Fruit fly (Drosophila melanogaster) whole organism, wandering third instar larva: ENCODE data around the gene fru.

Experiments used
- Abd-B ChIP-seq: fragments of >200 bp; optimal IDR thresholded peaks from 2 replicates; lab custom pipeline; 2017; ENCODE audit warnings: missing biosample characterization, missing genetic modification characterization
- CG32264 ChIP-seq: fragments of 200-800 bp; sonication (Bioruptor generic); optimal IDR thresholded peaks from 2 replicates; lab custom pipeline; 2016; ENCODE audit warnings: missing biosample characterization, missing genetic modification characterization
- CG9705 ChIP-seq: fragments of 200-800 bp; sonication (Bioruptor generic); optimal IDR thresholded peaks from 2 replicates; lab custom pipeline; 2018; ENCODE audit warnings: missing biosample characterization, mild to moderate bottlenecking, missing genetic modification characterization
- CrebA ChIP-seq: fragments of 200-800 bp; sonication (Bioruptor generic); optimal IDR thresholded peaks from 2 replicates; lab custom pipeline; 2016; ENCODE audit warnings: missing biosample characterization, mild to moderate bottlenecking, missing genetic modification characterization, borderline replicate concordance
- Dfd ChIP-seq: fragments of >200 bp; optimal IDR thresholded peaks from 2 replicates; lab custom pipeline; 2017; ENCODE audit warnings: missing biosample characterization, missing genetic modification characterization
- Dif ChIP-seq: fragments of 200-275, 200-300 bp; sonication (Bioruptor generic); optimal IDR thresholded peaks from 2 replicates; lab custom pipeline; 2018; ENCODE audit warnings: missing biosample characterization, missing genetic modification characterization; ENCODE audit not compliant: partially characterized antibody
- GATAd ChIP-seq: sonication (Bioruptor generic); optimal IDR thresholded peaks from 2 replicates; lab custom pipeline; 2016; ENCODE audit warnings: missing biosample characterization, missing genetic modification characterization
- HLH106 ChIP-seq: fragments of 200-800 bp; optimal IDR thresholded peaks from 3 replicates; lab custom pipeline; 2019; ENCODE audit warnings: missing biosample characterization, mild to moderate bottlenecking, missing genetic modification characterization, moderate library complexity
- Hnf4 ChIP-seq: fragments of 200-800 bp; sonication (Bioruptor generic); optimal IDR thresholded peaks from 2 replicates; lab custom pipeline; 2016; ENCODE audit warnings: missing biosample characterization, mild to moderate bottlenecking, missing genetic modification characterization
- Hr78 ChIP-seq: fragments of >200 bp; optimal IDR thresholded peaks from 2 replicates; lab custom pipeline; 2017; ENCODE audit warnings: missing biosample characterization, missing genetic modification characterization
- Hr83 ChIP-seq: fragments of 200-300 bp; sonication (Bioruptor generic); optimal IDR thresholded peaks from 2 replicates; lab custom pipeline; 2016; ENCODE audit warnings: missing biosample characterization, mild to moderate bottlenecking, missing genetic modification characterization, moderate library complexity; ENCODE audit not compliant: poor library complexity, severe bottlenecking
- Jra ChIP-seq: sonication (Bioruptor generic); optimal IDR thresholded peaks from 2 replicates; lab custom pipeline; 2016; ENCODE audit warnings: missing biosample characterization, missing genetic modification characterization
- Mio ChIP-seq: sonication (Bioruptor generic); optimal IDR thresholded peaks from 2 replicates; lab custom pipeline; 2016; ENCODE audit warnings: missing biosample characterization, missing genetic modification characterization
- Myc ChIP-seq: fragments of >200 bp; optimal IDR thresholded peaks from 2 replicates; lab custom pipeline; 2017
- N ChIP-seq: fragments of >200 bp; optimal IDR thresholded peaks from 2 replicates; lab custom pipeline; 2018; ENCODE audit warnings: missing biosample characterization, missing external identifiers, missing genetic modification characterization
- OdsH ChIP-seq: fragments of 200-800 bp; sonication (Bioruptor generic); optimal IDR thresholded peaks from 2 replicates; lab custom pipeline; 2016; ENCODE audit warnings: missing biosample characterization, mild to moderate bottlenecking, missing genetic modification characterization
- Rel ChIP-seq, 2 experiments: fragments of 200-800 bp; sonication (Bioruptor generic) in 1 of 2; optimal IDR thresholded peaks; 2 replicates in 1 of 2; 3 replicates in 1 of 2; lab custom pipeline; 2016 to 2019; ENCODE audit warnings: mild to moderate bottlenecking in 2 of 2, missing biosample characterization in 2 of 2, missing genetic modification characterization in 2 of 2, moderate library complexity in 1 of 2
- Sp1 ChIP-seq: fragments of 200-800 bp; sonication (Bioruptor generic); optimal IDR thresholded peaks from 3 replicates; lab custom pipeline; 2019; ENCODE audit warnings: missing biosample characterization, mild to moderate bottlenecking, missing genetic modification characterization, moderate library complexity
- Vsx2 ChIP-seq: fragments of 200-300, 225-300 bp; sonication (Bioruptor generic); optimal IDR thresholded peaks from 2 replicates; lab custom pipeline; 2018; ENCODE audit warnings: missing biosample characterization, missing genetic modification characterization; ENCODE audit not compliant: partially characterized antibody
- br ChIP-seq: fragments of 200-800 bp; sonication (Bioruptor generic); optimal IDR thresholded peaks from 2 replicates; lab custom pipeline; 2016; ENCODE audit warnings: missing biosample characterization, missing genetic modification characterization
- brk ChIP-seq: fragments of 200-800 bp; sonication (Bioruptor generic); optimal IDR thresholded peaks from 2 replicates; lab custom pipeline; 2016; ENCODE audit warnings: missing biosample characterization, mild to moderate bottlenecking, missing genetic modification characterization
- dl ChIP-seq, 2 experiments: fragments of 175-275, 200-275 bp in 1 of 2; fragments of 200-275 bp in 1 of 2; sonication (Bioruptor generic); optimal IDR thresholded peaks; lab custom pipeline; 2018; ENCODE audit warnings: mild to moderate bottlenecking in 2 of 2, missing biosample characterization in 2 of 2, missing genetic modification characterization in 2 of 2, moderate library complexity in 2 of 2; ENCODE audit not compliant: partially characterized antibody in 2 of 2, insufficient read depth in 1 of 2
- dmrt93B ChIP-seq: fragments of 200-800 bp; sonication (Bioruptor generic); optimal IDR thresholded peaks from 2 replicates; lab custom pipeline; 2018; ENCODE audit warnings: missing biosample characterization, mild to moderate bottlenecking, missing genetic modification characterization
- dsf ChIP-seq: sonication (Bioruptor generic); optimal IDR thresholded peaks from 2 replicates; lab custom pipeline; 2016; ENCODE audit warnings: missing biosample characterization, missing genetic modification characterization, borderline replicate concordance
- ey ChIP-seq: fragments of 200-800 bp; sonication (Bioruptor generic); optimal IDR thresholded peaks from 2 replicates; lab custom pipeline; 2016; ENCODE audit warnings: missing biosample characterization, missing genetic modification characterization
- foxo ChIP-seq, 2 experiments: fragments of 200-800 bp; sonication (Bioruptor generic); optimal IDR thresholded peaks; 2 replicates in 1 of 2; 3 replicates in 1 of 2; lab custom pipeline; 2016 to 2017; ENCODE audit warnings: missing biosample characterization in 2 of 2, missing genetic modification characterization in 2 of 2
- fru ChIP-seq: fragments of 200-800 bp; sonication (Bioruptor generic); optimal IDR thresholded peaks from 3 replicates; lab custom pipeline; 2016; ENCODE audit warnings: missing biosample characterization, mild to moderate bottlenecking, missing genetic modification characterization
- h ChIP-seq: fragments of 200-800 bp; sonication (Bioruptor generic); optimal IDR thresholded peaks from 3 replicates; lab custom pipeline; 2016; ENCODE audit warnings: missing biosample characterization, mild to moderate bottlenecking, missing genetic modification characterization
- jim ChIP-seq: fragments of 175-275, 200-325 bp; sonication (Bioruptor generic); optimal IDR thresholded peaks from 2 replicates; lab custom pipeline; 2016; ENCODE audit warnings: missing biosample characterization, mild to moderate bottlenecking, missing genetic modification characterization
- lola ChIP-seq: fragments of >200 bp; optimal IDR thresholded peaks from 2 replicates; lab custom pipeline; 2017; ENCODE audit warnings: missing biosample characterization, missing genetic modification characterization
- pan ChIP-seq: fragments of >200 bp; optimal IDR thresholded peaks from 2 replicates; lab custom pipeline; 2017
- psq ChIP-seq: fragments of 200-800 bp; sonication (Bioruptor generic); optimal IDR thresholded peaks from 3 replicates; lab custom pipeline; 2017; ENCODE audit warnings: missing biosample characterization, mild to moderate bottlenecking, missing genetic modification characterization, moderate library complexity
- rgr ChIP-seq: fragments of 200-800 bp; sonication (Bioruptor generic); optimal IDR thresholded peaks from 3 replicates; lab custom pipeline; 2016; ENCODE audit warnings: missing biosample characterization, mild to moderate bottlenecking, missing genetic modification characterization
- sage ChIP-seq: fragments of 200-800 bp; sonication (Bioruptor generic); optimal IDR thresholded peaks from 2 replicates; lab custom pipeline; 2016; ENCODE audit warnings: missing biosample characterization, mild to moderate bottlenecking, missing genetic modification characterization
- sv ChIP-seq: fragments of 200-800 bp; sonication (Bioruptor generic); optimal IDR thresholded peaks from 3 replicates; lab custom pipeline; 2016; ENCODE audit warnings: missing biosample characterization, missing genetic modification characterization
- tai ChIP-seq: sonication (Bioruptor generic); optimal IDR thresholded peaks from 2 replicates; lab custom pipeline; 2016; ENCODE audit warnings: missing biosample characterization, missing genetic modification characterization
- usp ChIP-seq: fragments of >200 bp; optimal IDR thresholded peaks from 2 replicates; lab custom pipeline; 2017; ENCODE audit warnings: missing biosample characterization, missing genetic modification characterization
- woc ChIP-seq: sonication (Bioruptor generic); optimal IDR thresholded peaks from 2 replicates; lab custom pipeline; 2016; ENCODE audit warnings: missing biosample characterization, mild to moderate bottlenecking, missing genetic modification characterization

Gene fru

DNA sequence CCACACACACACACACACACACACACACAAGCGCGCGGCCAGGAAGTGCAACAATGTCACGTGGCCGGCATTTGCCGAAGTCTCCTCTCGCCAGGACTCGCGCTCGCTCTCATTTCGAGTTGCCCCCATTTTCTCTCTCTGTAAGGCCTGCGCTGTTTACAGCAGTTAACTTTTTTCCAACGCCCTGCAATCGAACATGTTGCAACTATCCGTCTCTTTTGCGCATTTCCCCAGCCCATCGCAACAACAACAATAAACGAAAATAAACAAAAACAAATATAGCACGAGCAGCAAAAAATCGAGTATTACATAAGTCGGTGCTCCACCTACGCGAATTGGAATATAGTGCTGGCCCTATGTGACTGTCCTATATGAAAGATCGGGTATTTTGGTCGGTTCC is 1.6 kb upstream of the fru start:
- no peak for TF ChIP-seq Hr78 (GFP tag; lab: Kevin White, UChicago)
- TF ChIP-seq Vsx2: no peak
- TF ChIP-seq Dfd: peak; percentile 41
- no peak for TF ChIP-seq Abd-B (GFP tag; lab: Kevin White, UChicago)

- TF ChIP-seq Hr83 (GFP tag; lab: Kevin White, UChicago) (no peak), Hr78 (GFP tag; lab: Kevin White, UChicago) (no peak), OdsH (GFP tag; lab: Kevin White, UChicago) (no peak)
- TF ChIP-seq, all 38 proteins: peak for 0
Measured at dm6 chr3R:18546159-18546558, 773 bp upstream of the fru start.

DNA sequence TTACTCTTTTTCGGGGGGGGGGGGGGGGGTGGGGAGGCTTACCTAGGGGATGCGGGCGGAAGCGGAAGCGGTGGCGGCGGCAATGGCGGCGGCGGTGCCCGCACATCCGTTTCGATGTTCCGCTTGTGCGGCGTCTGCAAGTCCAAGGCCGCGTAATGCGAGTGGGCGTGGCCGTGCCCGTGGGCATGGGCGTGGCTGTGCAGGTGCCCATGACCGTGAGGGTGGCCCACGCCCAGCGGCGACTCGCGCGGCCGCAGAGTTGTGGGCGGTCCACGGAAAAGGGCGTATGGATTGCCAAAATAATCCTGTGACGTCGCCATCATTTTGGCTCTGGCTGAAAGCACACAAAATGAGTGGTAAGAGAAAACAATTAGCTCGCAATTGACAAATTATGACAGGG is 30.4 kb downstream of the fru start:
- TF ChIP-seq Dif (GFP tag; lab: Kevin White, UChicago) (no peak), rgr (GFP tag; lab: Kevin White, UChicago) (no peak), sv (GFP tag; lab: Kevin White, UChicago) (no peak), Rel (GFP tag; optimal IDR thresholded peaks at IDR 0.05; lab: Kevin White, UChicago) (no peak), Rel (tag; optimal IDR thresholded peaks at IDR 0.05; lab: Kevin White, UChicago) (no peak), tai (no peak), Mio (GFP tag; lab: Kevin White, UChicago) (no peak), HLH106 (tag; lab: Kevin White, UChicago) (no peak), Abd-B (GFP tag; lab: Kevin White, UChicago) (no peak), GATAd (GFP tag; lab: Kevin White, UChicago) (no peak), psq (GFP tag; lab: Kevin White, UChicago) (no peak), Dfd (no peak), Hr78 (GFP tag; lab: Kevin White, UChicago) (no peak), h (GFP tag; lab: Kevin White, UChicago) (no peak), woc (GFP tag; lab: Kevin White, UChicago) (no peak), sage (GFP tag; lab: Kevin White, UChicago) (no peak), pan (lab: Kevin White, UChicago) (no peak), dl (GFP tag; optimal IDR thresholded peaks at IDR 0.05; lab: Kevin White, UChicago; ENCODE audit: insufficient read depth in 1 of 2, partially characterized antibody in 2 of 2) (no peak), CrebA (no peak), N (no peak), foxo (GFP tag; optimal IDR thresholded peaks at IDR 0.05; lab: Kevin White, UChicago) (no peak)

DNA sequence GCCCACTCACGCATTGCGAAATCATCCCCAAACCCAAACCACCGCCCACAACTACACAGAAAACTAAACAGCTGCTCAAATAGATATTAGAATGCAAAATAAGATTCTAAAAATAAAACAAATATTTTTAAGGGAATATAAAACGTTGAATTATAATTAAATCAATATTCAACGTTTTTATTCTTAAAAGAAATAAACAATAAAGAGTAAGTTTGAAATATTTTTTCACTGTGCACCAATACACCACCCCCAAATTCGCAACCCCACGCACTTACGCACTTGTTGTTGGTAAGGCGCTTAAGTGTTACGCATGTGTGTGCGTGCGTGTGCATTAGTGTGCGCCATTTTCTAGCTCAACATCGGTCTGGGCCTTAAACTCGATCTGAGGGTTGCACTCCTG is 37.0 kb downstream of the fru start:
- no peak for TF ChIP-seq HLH106 (tag; lab: Kevin White, UChicago)
- peak; percentile 16 for TF ChIP-seq sv (GFP tag; lab: Kevin White, UChicago)
- no peak for TF ChIP-seq rgr (GFP tag; lab: Kevin White, UChicago)
- TF ChIP-seq N: no peak
- TF ChIP-seq, all 38 proteins: peak for 1

DNA sequence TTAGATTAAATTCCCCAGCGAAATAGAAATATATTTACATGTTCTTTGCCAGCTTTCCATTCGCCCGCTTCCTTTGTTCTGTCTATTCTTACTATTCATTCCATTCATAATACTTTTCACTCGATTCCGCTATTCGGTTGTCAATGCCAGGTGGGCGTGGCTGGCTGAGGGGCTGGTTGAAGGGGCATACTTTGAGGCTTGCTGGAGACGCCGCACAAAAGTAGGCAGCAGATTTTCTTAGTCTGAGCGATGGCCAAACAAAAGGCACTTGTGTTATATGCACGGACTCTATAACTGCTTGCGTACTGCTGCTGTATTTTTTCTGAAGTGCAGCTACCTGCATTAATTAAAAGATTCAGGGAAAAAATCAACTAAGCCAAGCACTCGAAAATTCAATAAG is 37.7 kb downstream of the fru start:
- TF ChIP-seq Hr78 (GFP tag; lab: Kevin White, UChicago): no peak
- no peak for TF ChIP-seq jim (GFP tag; lab: Kevin White, UChicago)
- TF ChIP-seq HLH106 (tag; lab: Kevin White, UChicago): no peak
- TF ChIP-seq CrebA: no peak
- TF ChIP-seq dl (GFP tag; optimal IDR thresholded peaks at IDR 0.05; lab: Kevin White, UChicago; ENCODE audit: insufficient read depth in 1 of 2, partially characterized antibody in 2 of 2): peak in 1 of 2 experiments; percentile 17
- no peak for TF ChIP-seq brk (GFP tag; lab: Kevin White, UChicago)
- TF ChIP-seq Myc: peak; percentile 79
- TF ChIP-seq Jra (GFP tag; lab: Kevin White, UChicago): no peak
- no peak for TF ChIP-seq CG9705 (GFP tag; lab: Kevin White, UChicago)
- TF ChIP-seq woc (GFP tag; lab: Kevin White, UChicago): no peak
- TF ChIP-seq foxo (GFP tag; optimal IDR thresholded peaks at IDR 0.05; lab: Kevin White, UChicago): no peak
- TF ChIP-seq CG32264 (GFP tag; lab: Kevin White, UChicago): no peak
- TF ChIP-seq psq (GFP tag; lab: Kevin White, UChicago): no peak
- TF ChIP-seq sage (GFP tag; lab: Kevin White, UChicago): no peak
- TF ChIP-seq Hnf4: no peak
- no peak for TF ChIP-seq fru
- peak; percentile 72 for TF ChIP-seq Dif (GFP tag; lab: Kevin White, UChicago)
- peak; percentile 21 for TF ChIP-seq Vsx2
- no peak for TF ChIP-seq Abd-B (GFP tag; lab: Kevin White, UChicago)
- TF ChIP-seq h (GFP tag; lab: Kevin White, UChicago): no peak
- TF ChIP-seq dmrt93B (GFP tag; lab: Kevin White, UChicago): no peak
- TF ChIP-seq pan (lab: Kevin White, UChicago): no peak
- no peak for TF ChIP-seq rgr (GFP tag; lab: Kevin White, UChicago)
- no peak for TF ChIP-seq Mio (GFP tag; lab: Kevin White, UChicago)
- no peak for TF ChIP-seq sv (GFP tag; lab: Kevin White, UChicago)
- no peak for TF ChIP-seq ey (GFP tag; lab: Kevin White, UChicago)
- no peak for TF ChIP-seq usp (GFP tag; lab: Kevin White, UChicago)
- TF ChIP-seq N: peak; percentile 62
- TF ChIP-seq br (GFP tag; lab: Kevin White, UChicago): no peak
- TF ChIP-seq Sp1 (GFP tag; lab: Kevin White, UChicago): no peak
- TF ChIP-seq lola (GFP tag; lab: Kevin White, UChicago): no peak
- no peak for TF ChIP-seq Hr83 (GFP tag; lab: Kevin White, UChicago)
- TF ChIP-seq dsf (GFP tag; lab: Kevin White, UChicago): no peak
- no peak for TF ChIP-seq GATAd (GFP tag; lab: Kevin White, UChicago)
- TF ChIP-seq Rel (GFP tag; optimal IDR thresholded peaks at IDR 0.05; lab: Kevin White, UChicago): no peak
- TF ChIP-seq Rel (tag; optimal IDR thresholded peaks at IDR 0.05; lab: Kevin White, UChicago): no peak
